Fruit fly (Drosophila melanogaster): ENCODE measurements around the gene FucTB.

FucTB gene

DNA sequence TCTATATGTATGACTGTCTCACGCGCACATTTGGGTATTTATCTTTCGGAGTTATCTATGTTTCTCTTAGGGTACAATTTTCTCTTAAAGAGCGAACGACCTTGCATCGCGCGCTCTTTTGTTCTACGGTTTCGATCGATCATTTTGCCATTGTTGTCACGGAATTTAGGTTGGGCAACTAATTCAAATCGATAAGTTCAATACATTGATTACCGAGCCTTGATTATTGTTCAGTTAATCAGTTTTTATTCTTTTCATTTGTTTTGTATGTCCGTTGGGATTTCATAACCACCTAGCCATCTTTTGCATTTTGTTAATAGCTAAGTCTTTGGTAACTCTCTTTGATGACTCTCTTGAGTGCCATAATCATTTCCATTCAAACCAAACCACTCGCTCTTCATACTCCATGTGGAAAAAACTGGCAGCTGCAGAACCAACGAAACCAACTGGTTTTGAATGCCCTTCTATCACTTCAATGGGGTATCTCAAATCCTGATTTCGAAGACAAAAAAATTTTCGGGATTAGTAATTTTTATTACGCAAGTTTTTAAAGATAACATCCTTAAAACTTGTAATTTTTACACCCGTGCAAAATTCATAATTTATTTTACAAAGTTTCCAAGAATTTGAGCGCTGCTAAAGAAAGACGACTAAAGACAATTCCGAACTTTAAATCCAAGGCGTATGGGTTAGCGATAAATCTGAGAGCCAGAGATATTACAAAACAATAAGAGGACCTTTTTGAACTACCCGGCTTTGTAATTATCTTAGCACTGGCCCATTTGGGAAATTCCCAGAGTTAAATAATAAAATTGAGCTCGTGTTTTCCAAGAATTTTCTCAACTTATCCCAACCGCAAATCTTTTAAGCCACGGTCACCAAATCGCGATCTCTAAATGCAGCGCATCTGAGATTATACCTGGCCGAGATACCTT is 17.7 kb upstream of the FucTB start:
- TF ChIP-seq CG5204 (GFP tag; optimal IDR thresholded peaks at IDR 0.05), result peak; percentile 8
- no peak for TF ChIP-seq CG12768 (GFP tag; optimal IDR thresholded peaks at IDR 0.05)
- TF ChIP-seq CG1620 (GFP tag; optimal IDR thresholded peaks at IDR 0.05), result no peak
- TF ChIP-seq CG14711 (tag; optimal IDR thresholded peaks at IDR 0.05), result peak; percentile 4
- TF ChIP-seq toe (GFP tag; optimal IDR thresholded peaks at IDR 0.05), result no peak

DNA sequence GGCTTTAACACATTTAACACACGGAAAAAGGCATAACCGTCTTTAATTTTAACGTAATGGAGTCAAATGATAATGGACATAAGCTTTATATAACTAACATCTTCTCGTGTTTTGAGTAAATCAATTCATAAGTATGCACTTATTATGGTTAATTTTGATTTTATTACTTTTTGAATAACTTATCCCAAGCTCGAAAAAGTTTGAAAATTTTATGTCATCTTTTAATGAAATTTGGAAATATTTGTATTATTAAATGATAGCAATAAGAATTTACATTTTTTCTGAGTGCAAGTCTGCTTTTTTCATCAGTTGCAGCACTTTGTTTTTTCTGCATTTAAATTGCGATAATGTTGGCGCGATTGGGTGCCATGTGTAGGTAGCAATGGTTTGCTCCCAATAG is 17.0 kb upstream of the FucTB start:
- TF ChIP-seq CG33017 (tag; optimal IDR thresholded peaks at IDR 0.05) (no peak), CG5204 (GFP tag; optimal IDR thresholded peaks at IDR 0.05) (no peak), tj (GFP tag; optimal IDR thresholded peaks at IDR 0.05) (peak; percentile 58), Hr96 (GFP tag; optimal IDR thresholded peaks at IDR 0.05) (no peak), pad (GFP tag; optimal IDR thresholded peaks at IDR 0.05) (peak; percentile 9), toe (GFP tag; optimal IDR thresholded peaks at IDR 0.05) (no peak)

DNA sequence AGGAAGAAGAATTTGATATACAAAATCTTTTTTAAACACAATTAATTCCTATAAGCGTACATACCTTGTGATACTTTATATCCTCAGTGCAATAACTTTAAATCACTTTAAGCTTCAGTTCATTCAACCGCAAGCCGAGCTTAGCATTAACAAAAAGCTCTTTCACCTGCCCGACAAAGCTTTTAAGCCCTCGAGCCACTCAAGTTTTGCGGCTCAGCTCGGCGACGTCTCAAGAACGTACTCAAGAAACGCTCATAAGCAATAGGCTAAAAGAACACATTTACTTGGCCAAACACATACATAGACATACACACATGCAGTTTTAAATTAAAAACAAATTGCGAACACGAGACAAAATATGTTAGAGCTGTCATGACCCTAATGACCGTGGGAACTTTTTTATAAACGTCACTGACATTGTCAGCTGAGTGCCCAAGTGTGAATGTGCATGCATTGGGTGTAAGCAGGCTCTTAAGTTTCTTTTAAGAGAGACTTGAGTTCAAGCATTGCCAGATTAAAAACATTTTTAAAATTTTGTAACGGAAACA is 15.6 kb upstream of the FucTB start:
- TF ChIP-seq cnc (optimal IDR thresholded peaks at IDR 0.05) (no peak), tj (GFP tag; optimal IDR thresholded peaks at IDR 0.05) (no peak), pad (GFP tag; optimal IDR thresholded peaks at IDR 0.05) (no peak), CG12768 (GFP tag; optimal IDR thresholded peaks at IDR 0.05) (no peak), CG7101 (tag; optimal IDR thresholded peaks at IDR 0.05) (no peak), ovo (GFP tag; optimal IDR thresholded peaks at IDR 0.05) (no peak), CG11617 (GFP tag; optimal IDR thresholded peaks at IDR 0.05) (no peak), kay (GFP tag; ENCODE audit: borderline replicate concordance) (no peak), bab1 (GFP tag; optimal IDR thresholded peaks at IDR 0.05) (no peak), CG33017 (tag; optimal IDR thresholded peaks at IDR 0.05) (no peak), CG1620 (GFP tag; optimal IDR thresholded peaks at IDR 0.05) (no peak), cic (GFP tag; optimal IDR thresholded peaks at IDR 0.05) (no peak), CG7045 (GFP tag; optimal IDR thresholded peaks at IDR 0.05) (no peak)

DNA sequence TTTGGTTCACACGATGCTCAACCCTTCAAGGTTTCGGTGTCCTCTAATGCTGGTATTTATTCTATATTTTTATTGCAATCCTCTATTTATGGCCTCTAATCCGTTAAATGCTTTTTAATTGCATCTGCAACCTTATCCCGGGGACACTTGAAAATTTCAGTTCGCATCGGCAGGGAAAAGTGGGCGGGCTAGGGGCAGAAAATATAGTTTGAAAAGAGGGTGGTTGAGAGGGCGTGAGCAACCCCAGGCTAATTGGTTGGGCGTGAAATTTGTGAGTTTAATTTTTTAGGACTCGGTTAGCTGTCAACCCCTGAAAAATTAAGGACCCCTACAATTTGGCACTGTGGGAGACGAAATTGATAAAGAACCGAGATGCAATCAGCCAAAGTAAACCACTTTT is 14.9 kb upstream of the FucTB start:
- TF ChIP-seq CG11617 (GFP tag; optimal IDR thresholded peaks at IDR 0.05), result no peak
- TF ChIP-seq CG1620 (GFP tag; optimal IDR thresholded peaks at IDR 0.05), result no peak
- no peak for TF ChIP-seq cnc (optimal IDR thresholded peaks at IDR 0.05)
- TF ChIP-seq Mnt (GFP tag; optimal IDR thresholded peaks at IDR 0.05), result no peak

DNA sequence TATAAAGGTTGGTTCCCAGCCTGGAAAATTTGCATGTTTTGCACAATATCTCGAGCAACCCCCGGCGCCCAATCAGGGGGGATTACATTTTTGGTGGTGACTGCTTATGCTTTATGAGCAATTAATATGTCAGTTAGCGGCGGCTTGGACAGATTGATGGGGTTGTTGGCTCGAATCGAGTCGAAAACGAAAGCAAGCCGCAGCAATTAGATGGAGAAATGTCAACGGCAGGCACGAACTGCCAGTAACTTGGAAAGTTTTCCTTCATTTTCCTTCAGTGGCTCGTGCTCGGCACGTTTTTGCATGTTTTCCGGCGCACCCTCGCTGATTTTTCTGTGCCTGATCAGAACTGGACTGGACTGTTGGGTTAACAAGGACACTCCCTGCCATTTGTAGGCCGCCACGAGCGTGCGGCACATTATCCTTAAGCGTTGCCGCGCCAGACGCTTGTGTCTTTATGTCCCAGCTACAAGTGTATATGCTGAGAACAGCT is 12.0 kb upstream of the FucTB start:
- TF ChIP-seq cnc (optimal IDR thresholded peaks at IDR 0.05), result no peak
- TF ChIP-seq Hr96 (GFP tag; optimal IDR thresholded peaks at IDR 0.05), result no peak

DNA sequence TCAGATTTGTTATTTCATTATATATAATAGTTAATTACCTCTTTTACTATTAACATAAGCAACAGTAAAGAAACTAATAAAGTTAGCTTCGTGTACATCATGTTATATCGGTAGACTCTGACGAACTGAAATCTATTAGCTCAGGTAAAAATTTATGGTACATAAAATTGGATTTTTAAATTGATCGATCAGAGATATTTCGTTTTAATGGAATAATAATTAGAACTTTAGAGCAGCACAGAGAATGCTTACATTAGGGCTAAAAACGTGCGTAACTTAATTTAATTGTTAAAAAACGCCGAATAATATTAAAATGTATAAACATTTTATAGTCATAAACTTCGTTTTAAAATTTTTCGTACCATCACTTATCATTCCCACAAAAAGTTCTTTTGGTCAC is 9.8 kb upstream of the FucTB start, which contains the start of gene CG33723:
Gene CG33723 (minus strand): TSS at position 101 of the 400 bp plus-strand sequence.
- TF ChIP-seq cnc (optimal IDR thresholded peaks at IDR 0.05), result no peak
- no peak for TF ChIP-seq CG1620 (GFP tag; optimal IDR thresholded peaks at IDR 0.05)
- TF ChIP-seq Crg-1 (GFP tag; optimal IDR thresholded peaks at IDR 0.05), result no peak
- no peak for TF ChIP-seq CG5204 (GFP tag; optimal IDR thresholded peaks at IDR 0.05)
- TF ChIP-seq Mnt (GFP tag; optimal IDR thresholded peaks at IDR 0.05), result no peak
- TF ChIP-seq Hr96 (GFP tag; optimal IDR thresholded peaks at IDR 0.05), result no peak
- TF ChIP-seq CG33017 (tag; optimal IDR thresholded peaks at IDR 0.05), result no peak
- TF ChIP-seq kay (GFP tag; ENCODE audit: borderline replicate concordance), result no peak
- TF ChIP-seq CG11617 (GFP tag; optimal IDR thresholded peaks at IDR 0.05), result no peak
- no peak for TF ChIP-seq bab1 (GFP tag; optimal IDR thresholded peaks at IDR 0.05)
- TF ChIP-seq CG7045 (GFP tag; optimal IDR thresholded peaks at IDR 0.05), result no peak

DNA sequence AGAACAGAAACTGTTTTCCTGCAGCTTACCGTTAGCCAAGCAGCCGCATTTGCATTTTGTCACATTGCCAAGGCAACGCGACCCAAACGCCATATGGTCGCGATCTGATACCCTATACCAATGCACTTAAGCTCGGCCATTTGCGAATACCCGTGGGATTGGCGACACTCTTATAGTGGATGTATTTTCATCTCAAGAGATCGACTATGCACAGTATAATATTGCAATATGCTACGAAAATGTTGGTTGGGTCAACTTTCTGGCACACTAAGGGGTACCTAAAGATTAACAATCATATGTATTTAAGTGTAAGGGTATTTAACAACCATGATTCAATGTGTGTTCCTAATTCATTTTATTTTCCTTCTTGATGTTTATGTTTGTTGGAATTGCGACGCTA is 7.4 kb upstream of the FucTB start:
- TF ChIP-seq Crg-1 (GFP tag; optimal IDR thresholded peaks at IDR 0.05), result no peak
- TF ChIP-seq CG14711 (tag; optimal IDR thresholded peaks at IDR 0.05), result peak; percentile 23
- TF ChIP-seq tj (GFP tag; optimal IDR thresholded peaks at IDR 0.05), result peak; percentile 42
- no peak for TF ChIP-seq CG33017 (tag; optimal IDR thresholded peaks at IDR 0.05)
- peak; percentile 5 for TF ChIP-seq ovo (GFP tag; optimal IDR thresholded peaks at IDR 0.05)
- TF ChIP-seq bab1 (GFP tag; optimal IDR thresholded peaks at IDR 0.05), result peak; percentile 38
- TF ChIP-seq CG5204 (GFP tag; optimal IDR thresholded peaks at IDR 0.05), result no peak
- no peak for TF ChIP-seq cnc (optimal IDR thresholded peaks at IDR 0.05)
- TF ChIP-seq cic (GFP tag; optimal IDR thresholded peaks at IDR 0.05), result no peak
- no peak for TF ChIP-seq CG12768 (GFP tag; optimal IDR thresholded peaks at IDR 0.05)
